Worm (Caenorhabditis elegans) whole organism, L1 larva: ENCODE measurements around the gene cog-1.
A peak's percentile ranks its signal among the peaks of the same experiment; 100 is the strongest.

Source experiments
- C04F5.9 ChIP-seq: sonication (generic microtip); optimal IDR thresholded peaks from 2 replicates; lab custom pipeline; 2016; ENCODE audit warnings: missing genetic modification characterization, missing compliant biosample characterization
- alr-1 ChIP-seq: fragments of 200-800 bp; sonication (Bioruptor generic); optimal IDR thresholded peaks from 2 replicates; lab custom pipeline; 2018; ENCODE audit warnings: borderline replicate concordance, mild to moderate bottlenecking, missing genetic modification characterization, missing compliant biosample characterization
- blmp-1 ChIP-seq: fragments of 150-350 bp; optimal IDR thresholded peaks from 2 replicates; lab custom pipeline; 2014; ENCODE audit warnings: missing biosample characterization, missing genetic modification characterization
- ceh-63 ChIP-seq: fragments of 200-800 bp; sonication (Bioruptor generic); optimal IDR thresholded peaks from 2 replicates; lab custom pipeline; 2018; ENCODE audit warnings: mild to moderate bottlenecking, missing genetic modification characterization, missing compliant biosample characterization
- ceh-82 ChIP-seq, 3 experiments: fragments of 150-350 bp in 1 of 3; sonication (generic microtip) in 2 of 3; optimal IDR thresholded peaks; 2 replicates each; lab custom pipeline; 2014 to 2017; ENCODE audit warnings: missing biosample characterization in 3 of 3, missing genetic modification characterization in 3 of 3
- ceh-88 ChIP-seq: fragments of 200-800 bp; sonication (Bioruptor generic); IDR thresholded peaks from 2 replicates; pipeline ENCODE4 v1.3.6; 2022; ENCODE audit warnings: missing genetic modification characterization, missing compliant biosample characterization
- ces-1 ChIP-seq: fragments of 150-350 bp; optimal IDR thresholded peaks from 2 replicates; lab custom pipeline; 2014; ENCODE audit warnings: missing biosample characterization, missing genetic modification reagents, missing genetic modification characterization
- dpl-1 ChIP-seq, 3 experiments: fragments of 150-350 bp in 2 of 3; sonication (generic microtip) in 1 of 3; optimal IDR thresholded peaks; 2 replicates each; lab custom pipeline; 2014 to 2017; ENCODE audit warnings: missing biosample characterization in 3 of 3, missing genetic modification characterization in 3 of 3, missing genetic modification reagents in 3 of 3
- dsc-1 ChIP-seq: sonication (generic microtip); optimal IDR thresholded peaks from 2 replicates; lab custom pipeline; 2016; ENCODE audit warnings: mild to moderate bottlenecking, missing genetic modification characterization, missing compliant biosample characterization
- efl-1 ChIP-seq, 4 experiments: fragments of 150-350 bp; optimal IDR thresholded peaks in 3 of 4; peaks in 1 of 4; 1 replicate in 1 of 4; 2 replicates in 3 of 4; lab custom pipeline; 2014; ENCODE audit warnings: missing biosample characterization in 2 of 4, missing genetic modification characterization in 2 of 4, missing genetic modification reagents in 2 of 4
- elt-3 ChIP-seq, 6 experiments: fragments of 150-350 bp in 1 of 6; sonication (generic microtip); optimal IDR thresholded peaks; 2 replicates each; lab custom pipeline; 2017 to 2018; ENCODE audit warnings: missing biosample characterization in 6 of 6, missing genetic modification characterization in 6 of 6, inconsistent platforms in 1 of 6
- ets-5 ChIP-seq: fragments of 200-800 bp; sonication (Bioruptor generic); IDR thresholded peaks from 2 replicates; pipeline ENCODE4 v1.3.6; 2022; ENCODE audit warnings: missing genetic modification characterization, missing compliant biosample characterization
- fkh-10 ChIP-seq: sonication (generic microtip); optimal IDR thresholded peaks from 2 replicates; lab custom pipeline; 2017; ENCODE audit warnings: missing biosample characterization, missing genetic modification reagents, missing genetic modification characterization
- fkh-8 ChIP-seq: sonication (generic microtip); optimal IDR thresholded peaks from 2 replicates; lab custom pipeline; 2016; ENCODE audit warnings: mild to moderate bottlenecking, missing genetic modification characterization, missing compliant biosample characterization
- hlh-17 ChIP-seq: fragments of 200-800 bp; sonication (Bioruptor generic); optimal IDR thresholded peaks from 2 replicates; lab custom pipeline; 2018; ENCODE audit warnings: missing genetic modification characterization, mild to moderate bottlenecking, missing compliant biosample characterization, moderate library complexity, borderline replicate concordance
- lin-13 ChIP-seq: fragments of 150-350 bp; optimal IDR thresholded peaks from 2 replicates; lab custom pipeline; 2014; ENCODE audit warnings: missing biosample characterization, missing genetic modification reagents, missing genetic modification characterization
- lin-14 ChIP-seq: fragments of 200-800 bp; sonication (Bioruptor generic); optimal IDR thresholded peaks from 2 replicates; lab custom pipeline; 2018; ENCODE audit warnings: mild to moderate bottlenecking, missing genetic modification characterization, moderate library complexity, missing compliant biosample characterization
- lin-39 ChIP-seq: fragments of 150-350 bp; optimal IDR thresholded peaks from 2 replicates; lab custom pipeline; 2014; ENCODE audit warnings: missing biosample characterization, missing genetic modification reagents, missing genetic modification characterization
- mab-9 ChIP-seq: fragments of 200-800 bp; sonication (Bioruptor generic); IDR thresholded peaks from 2 replicates; pipeline ENCODE4 v1.3.6; 2022; ENCODE audit warnings: missing genetic modification reagents, missing genetic modification characterization, missing compliant biosample characterization
- nhr-20 ChIP-seq: sonication (generic microtip); optimal IDR thresholded peaks from 2 replicates; lab custom pipeline; 2016; ENCODE audit warnings: mild to moderate bottlenecking, missing genetic modification characterization, missing compliant biosample characterization
- nhr-47 ChIP-seq: sonication (generic microtip); optimal IDR thresholded peaks from 2 replicates; lab custom pipeline; 2016; ENCODE audit warnings: mild to moderate bottlenecking, missing genetic modification characterization, moderate library complexity, missing compliant biosample characterization
- nhr-71 ChIP-seq: sonication (generic microtip); optimal IDR thresholded peaks from 2 replicates; lab custom pipeline; 2016; ENCODE audit warnings: mild to moderate bottlenecking, missing genetic modification characterization, moderate library complexity, missing compliant biosample characterization
- nhr-85 ChIP-seq: sonication (generic microtip); peaks from one replicate; lab custom pipeline; 2016; ENCODE audit warnings: missing genetic modification characterization, inconsistent platforms, missing compliant biosample characterization
- nhr-90 ChIP-seq: sonication (generic microtip); optimal IDR thresholded peaks from 2 replicates; lab custom pipeline; 2016; ENCODE audit warnings: mild to moderate bottlenecking, missing genetic modification characterization, missing compliant biosample characterization; ENCODE audit not compliant: poor library complexity
- pax-3 ChIP-seq: fragments of 200-800 bp; sonication (Bioruptor generic); optimal IDR thresholded peaks from 2 replicates; lab custom pipeline; 2018; ENCODE audit warnings: mild to moderate bottlenecking, missing genetic modification characterization, moderate library complexity, missing compliant biosample characterization
- snpc-4 ChIP-seq: fragments of 150-350 bp; optimal IDR thresholded peaks from 2 replicates; lab custom pipeline; 2014; ENCODE audit warnings: missing biosample characterization, missing genetic modification characterization
- snu-23 ChIP-seq: sonication (generic microtip); optimal IDR thresholded peaks from 2 replicates; lab custom pipeline; 2016; ENCODE audit warnings: missing genetic modification characterization, missing compliant biosample characterization
- sox-4 ChIP-seq: sonication (generic microtip); optimal IDR thresholded peaks from 2 replicates; lab custom pipeline; 2016; ENCODE audit warnings: missing genetic modification characterization, missing compliant biosample characterization
- tbx-2 ChIP-seq: sonication (generic microtip); optimal IDR thresholded peaks from 2 replicates; lab custom pipeline; 2016; ENCODE audit warnings: missing genetic modification characterization, missing compliant biosample characterization
- unc-86 ChIP-seq: sonication (generic microtip); optimal IDR thresholded peaks from 2 replicates; lab custom pipeline; 2016; ENCODE audit warnings: missing genetic modification characterization, missing compliant biosample characterization
- zip-4 ChIP-seq: fragments of 200-800 bp; sonication (Bioruptor generic); optimal IDR thresholded peaks from 2 replicates; lab custom pipeline; 2018; ENCODE audit warnings: mild to moderate bottlenecking, missing genetic modification characterization, moderate library complexity, missing compliant biosample characterization

cog-1 gene

ce11 chrII:14928766-14929165 is 26.5 kb downstream of the cog-1 start:
- TF ChIP-seq nhr-71 (tag; lab: Kevin White, UChicago): peak; percentile 28
- no peak for TF ChIP-seq alr-1 (tag; lab: Kevin White, UChicago)
- TF ChIP-seq lin-13 (GFP tag; lab: Kevin White, UChicago): peak; percentile 9
- peak; percentile 44 for TF ChIP-seq nhr-90 (tag; lab: Kevin White, UChicago)
- TF ChIP-seq hlh-17 (GFP tag; lab: Kevin White, UChicago): no peak
- peak; percentile 28 for TF ChIP-seq snu-23 (GFP tag; lab: Kevin White, UChicago)
- TF ChIP-seq elt-3 (tag; optimal IDR thresholded peaks at IDR 0.05; lab: Kevin White, UChicago): peak in 5 of 6 experiments; percentile 15 to 81 (median 33)
- TF ChIP-seq blmp-1 (tag; lab: Kevin White, UChicago): peak; percentile 79
- TF ChIP-seq dpl-1 (GFP tag; optimal IDR thresholded peaks at IDR 0.05; lab: Kevin White, UChicago): no peak
- peak; percentile 55 for TF ChIP-seq tbx-2
- peak; percentile 39 for TF ChIP-seq lin-14 (GFP tag; lab: Kevin White, UChicago)
- peak; percentile 51 for TF ChIP-seq nhr-85 (tag; lab: Kevin White, UChicago)
- TF ChIP-seq nhr-47 (tag; lab: Kevin White, UChicago): peak; percentile 6
- TF ChIP-seq efl-1 (optimal IDR thresholded peaks at IDR 0.05; lab: Kevin White, UChicago): no peak
- TF ChIP-seq efl-1 (GFP tag; optimal IDR thresholded peaks at IDR 0.05 in 1 of 2; lab: Kevin White, UChicago): peak in 1 of 2 experiments; percentile 85
- peak; percentile 79 for TF ChIP-seq snpc-4
- peak; percentile 7 for TF ChIP-seq nhr-20

- TF ChIP-seq pax-3 (tag; lab: Kevin White, UChicago) (peak; percentile 9), dsc-1 (tag; lab: Kevin White, UChicago) (peak; percentile 88), sox-4 (tag; lab: Kevin White, UChicago) (peak; percentile 51), unc-86 (tag; lab: Kevin White, UChicago) (no peak), fkh-8 (peak; percentile 32)
- TF ChIP-seq, all 84 proteins: peak for 4
Measured at ce11 chrII:14935431-14936071, 33.3 kb downstream of the cog-1 start.

ce11 chrII:14938319-14938718 is 36.0 kb downstream of the cog-1 start:
- TF ChIP-seq nhr-71 (tag; lab: Kevin White, UChicago): peak; percentile 28
- TF ChIP-seq lin-39: no peak
- TF ChIP-seq efl-1 (optimal IDR thresholded peaks at IDR 0.05; lab: Kevin White, UChicago): no peak
- peak in 1 of 2 experiments; percentile 17 for TF ChIP-seq efl-1 (GFP tag; optimal IDR thresholded peaks at IDR 0.05 in 1 of 2; lab: Kevin White, UChicago)
- TF ChIP-seq nhr-47 (tag; lab: Kevin White, UChicago): peak; percentile 20
- TF ChIP-seq ces-1 (GFP tag; lab: Kevin White, UChicago): peak; percentile 49
- TF ChIP-seq fkh-10 (GFP tag; lab: Kevin White, UChicago): peak; percentile 85
- no peak for TF ChIP-seq ceh-88
- TF ChIP-seq lin-14 (GFP tag; lab: Kevin White, UChicago): peak; percentile 39

- TF ChIP-seq ceh-63 (GFP tag; lab: Kevin White, UChicago) (peak; percentile 81), ceh-82 (tag; optimal IDR thresholded peaks at IDR 0.05; lab: Kevin White, UChicago) (no peak), lin-14 (GFP tag; lab: Kevin White, UChicago) (peak; percentile 41), fkh-10 (GFP tag; lab: Kevin White, UChicago) (peak; percentile 62), zip-4 (GFP tag; lab: Kevin White, UChicago) (no peak), nhr-71 (tag; lab: Kevin White, UChicago) (no peak), mab-9 (no peak), ets-5 (GFP tag; lab: Robert Waterston, UW) (no peak), nhr-20 (no peak)
Measured at ce11 chrII:14940325-14940724, 38.0 kb downstream of the cog-1 start.

- TF ChIP-seq ets-5 (GFP tag; lab: Robert Waterston, UW) (no peak), dsc-1 (tag; lab: Kevin White, UChicago) (peak; percentile 91), tbx-2 (no peak), lin-13 (GFP tag; lab: Kevin White, UChicago) (no peak), fkh-8 (peak; percentile 24), sox-4 (tag; lab: Kevin White, UChicago) (peak; percentile 53), snu-23 (GFP tag; lab: Kevin White, UChicago) (no peak), nhr-71 (tag; lab: Kevin White, UChicago) (peak; percentile 3), pax-3 (tag; lab: Kevin White, UChicago) (peak; percentile 38), C04F5.9 (no peak), nhr-47 (tag; lab: Kevin White, UChicago) (no peak)
Measured at ce11 chrII:14940980-14941379, 38.7 kb downstream of the cog-1 start.
